Fruit fly (Drosophila melanogaster) whole organism, prepupa: ENCODE measurements around the gene B52.
A peak's percentile ranks its signal among the peaks of the same experiment; 100 is the strongest.

Source experiments
- Blimp-1 ChIP-seq: fragments of 200-800 bp; sonication (Bioruptor generic); optimal IDR thresholded peaks from 3 replicates; lab custom pipeline; 2017; ENCODE audit warnings: missing biosample characterization, missing genetic modification characterization, mild to moderate bottlenecking, moderate library complexity, missing genetic modification reagents
- CG10631 ChIP-seq: fragments of 200-800 bp; sonication (Bioruptor generic); optimal IDR thresholded peaks from 2 replicates; lab custom pipeline; 2016; ENCODE audit warnings: missing biosample characterization, missing genetic modification characterization
- CG11294 ChIP-seq: fragments of 200-800 bp; sonication (Bioruptor generic); IDR thresholded peaks from 2 replicates; pipeline ENCODE4 v1.3.6; 2022; ENCODE audit warnings: missing biosample characterization, missing genetic modification characterization
- CG11762 ChIP-seq: fragments of 200-800 bp; sonication (Bioruptor generic); optimal IDR thresholded peaks from 3 replicates; lab custom pipeline; 2016; ENCODE audit warnings: missing biosample characterization, missing genetic modification characterization; ENCODE audit not compliant: insufficient read depth
- CG11902 ChIP-seq: fragments of 200-800 bp; sonication (Bioruptor generic); optimal IDR thresholded peaks from 3 replicates; lab custom pipeline; 2016; ENCODE audit warnings: missing biosample characterization, missing genetic modification characterization
- CG15336 ChIP-seq: fragments of 200-800 bp; sonication (Bioruptor generic); IDR thresholded peaks from 2 replicates; pipeline ENCODE4 v1.3.6; 2022; ENCODE audit warnings: missing biosample characterization, missing genetic modification characterization
- CG1621 ChIP-seq: fragments of 200-800 bp; sonication (Bioruptor generic); optimal IDR thresholded peaks from 3 replicates; lab custom pipeline; 2018; ENCODE audit warnings: missing biosample characterization, mild to moderate bottlenecking, missing genetic modification characterization
- CG16779 ChIP-seq: fragments of 200-800 bp; sonication (Bioruptor generic); optimal IDR thresholded peaks from 3 replicates; lab custom pipeline; 2017; ENCODE audit warnings: missing biosample characterization, mild to moderate bottlenecking, missing genetic modification characterization
- CG3032 ChIP-seq: fragments of 200-800 bp; optimal IDR thresholded peaks from 2 replicates; lab custom pipeline; 2019; ENCODE audit warnings: missing biosample characterization, mild to moderate bottlenecking, missing genetic modification characterization, moderate library complexity
- CG31627 ChIP-seq: fragments of 200-800 bp; sonication (Bioruptor generic); optimal IDR thresholded peaks from 3 replicates; lab custom pipeline; 2016; ENCODE audit warnings: missing biosample characterization, missing genetic modification characterization
- CG3919 ChIP-seq: fragments of 200-800 bp; sonication (Bioruptor generic); optimal IDR thresholded peaks from 3 replicates; lab custom pipeline; 2016; ENCODE audit warnings: missing biosample characterization, missing genetic modification characterization
- CG4318 ChIP-seq: fragments of 200-800 bp; sonication (Bioruptor generic); optimal IDR thresholded peaks from 3 replicates; lab custom pipeline; 2017; ENCODE audit warnings: missing biosample characterization, mild to moderate bottlenecking, missing genetic modification characterization
- CG6163 ChIP-seq: fragments of 200-800 bp; sonication (Bioruptor generic); IDR thresholded peaks from 3 replicates; pipeline ENCODE4 v1.3.6; 2022; ENCODE audit warnings: missing biosample characterization, missing genetic modification characterization
- CG6276 ChIP-seq: fragments of 200-800 bp; sonication (Bioruptor generic); optimal IDR thresholded peaks from 2 replicates; lab custom pipeline; 2017; ENCODE audit warnings: missing biosample characterization, mild to moderate bottlenecking, missing genetic modification characterization
- CG6792 ChIP-seq: fragments of 200-800 bp; sonication (Bioruptor generic); optimal IDR thresholded peaks from 3 replicates; lab custom pipeline; 2016; ENCODE audit warnings: missing biosample characterization, missing genetic modification characterization
- CG6808 ChIP-seq: fragments of 200-800 bp; sonication (Bioruptor generic); optimal IDR thresholded peaks from 3 replicates; lab custom pipeline; 2017; ENCODE audit warnings: missing biosample characterization, missing genetic modification characterization, mild to moderate bottlenecking, moderate library complexity, missing genetic modification reagents
- CG6854 ChIP-seq: fragments of 200-800 bp; sonication (Bioruptor generic); optimal IDR thresholded peaks from 2 replicates; lab custom pipeline; 2017; ENCODE audit warnings: missing biosample characterization, mild to moderate bottlenecking, missing genetic modification characterization
- CG7368 ChIP-seq: fragments of 200-800 bp; sonication (Bioruptor generic); optimal IDR thresholded peaks from 3 replicates; lab custom pipeline; 2016; ENCODE audit warnings: missing biosample characterization, missing genetic modification characterization
- CG8119 ChIP-seq: fragments of 200-800 bp; sonication (Bioruptor generic); IDR thresholded peaks from 3 replicates; pipeline ENCODE4 v1.3.6; 2022; ENCODE audit warnings: missing biosample characterization, missing genetic modification characterization
- CG8319 ChIP-seq: fragments of 200-800 bp; sonication (Bioruptor generic); optimal IDR thresholded peaks from 3 replicates; lab custom pipeline; 2016; ENCODE audit warnings: missing biosample characterization, missing genetic modification characterization
- CG9139 ChIP-seq: fragments of 200-800 bp; sonication (Bioruptor generic); optimal IDR thresholded peaks from 3 replicates; lab custom pipeline; 2017; ENCODE audit warnings: missing biosample characterization, mild to moderate bottlenecking, missing genetic modification characterization
- Eip75B ChIP-seq: fragments of 200-800 bp; sonication (Bioruptor generic); optimal IDR thresholded peaks from 3 replicates; lab custom pipeline; 2016; ENCODE audit warnings: missing biosample characterization, missing genetic modification characterization
- Eip78C ChIP-seq: fragments of 200-800 bp; sonication (Bioruptor generic); peaks from one replicate; lab custom pipeline; 2016; ENCODE audit warnings: missing biosample characterization, missing genetic modification characterization
- Eip93F ChIP-seq: fragments of 200-800 bp; sonication (Bioruptor generic); optimal IDR thresholded peaks from 2 replicates; lab custom pipeline; 2016; ENCODE audit warnings: missing biosample characterization, mild to moderate bottlenecking, missing genetic modification characterization
- Ets21C ChIP-seq: fragments of 200-800 bp; sonication (Bioruptor generic); optimal IDR thresholded peaks from 3 replicates; lab custom pipeline; 2016; ENCODE audit warnings: missing biosample characterization, missing genetic modification characterization
- Hr38 ChIP-seq: sonication (Bioruptor generic); optimal IDR thresholded peaks from 2 replicates; lab custom pipeline; 2016; ENCODE audit warnings: missing biosample characterization, missing genetic modification characterization
- Lpt ChIP-seq: fragments of 200-800 bp; sonication (Bioruptor generic); optimal IDR thresholded peaks from 3 replicates; lab custom pipeline; 2016; ENCODE audit warnings: missing biosample characterization, missing genetic modification characterization
- Met ChIP-seq: fragments of 200-800 bp; sonication (Bioruptor generic); optimal IDR thresholded peaks from 3 replicates; lab custom pipeline; 2016; ENCODE audit warnings: missing biosample characterization, missing genetic modification characterization
- OdsH ChIP-seq: fragments of 200-800 bp; sonication (Bioruptor generic); optimal IDR thresholded peaks from 3 replicates; lab custom pipeline; 2016; ENCODE audit warnings: missing biosample characterization, missing genetic modification characterization
- Smox ChIP-seq: fragments of 200-800 bp; sonication (Bioruptor generic); optimal IDR thresholded peaks from 3 replicates; lab custom pipeline; 2016; ENCODE audit warnings: missing biosample characterization, missing genetic modification characterization
- Sox102F ChIP-seq: fragments of 200-800 bp; sonication (Bioruptor generic); optimal IDR thresholded peaks from 2 replicates; lab custom pipeline; 2016; ENCODE audit warnings: missing biosample characterization, mild to moderate bottlenecking, missing genetic modification characterization
- Sox15 ChIP-seq: fragments of 200-800 bp; sonication (Bioruptor generic); optimal IDR thresholded peaks from 3 replicates; lab custom pipeline; 2016; ENCODE audit warnings: missing biosample characterization, missing genetic modification characterization
- achi ChIP-seq: fragments of 200-800 bp; sonication (Bioruptor generic); optimal IDR thresholded peaks from 3 replicates; lab custom pipeline; 2016; ENCODE audit warnings: missing biosample characterization, missing genetic modification characterization
- acj6 ChIP-seq: fragments of 200-800 bp; sonication (Bioruptor generic); optimal IDR thresholded peaks from 3 replicates; lab custom pipeline; 2016; ENCODE audit warnings: missing biosample characterization, missing genetic modification characterization
- dac ChIP-seq: fragments of 200-800 bp; sonication (Bioruptor generic); optimal IDR thresholded peaks from 2 replicates; lab custom pipeline; 2017; ENCODE audit warnings: missing biosample characterization, mild to moderate bottlenecking, missing genetic modification characterization
- dsx ChIP-seq: fragments of 200-800 bp; optimal IDR thresholded peaks from 3 replicates; lab custom pipeline; 2019; ENCODE audit warnings: missing biosample characterization, mild to moderate bottlenecking, missing genetic modification characterization, moderate library complexity; ENCODE audit not compliant: poor library complexity, severe bottlenecking
- eg ChIP-seq: fragments of 200-800 bp; sonication (Bioruptor generic); IDR thresholded peaks from 3 replicates; pipeline ENCODE4 v1.3.6; 2022; ENCODE audit warnings: missing biosample characterization, missing genetic modification characterization
- esn ChIP-seq: fragments of 200-800 bp; sonication (Bioruptor generic); optimal IDR thresholded peaks from 2 replicates; lab custom pipeline; 2016; ENCODE audit warnings: missing biosample characterization, mild to moderate bottlenecking, missing genetic modification characterization, moderate library complexity
- fd59A ChIP-seq: fragments of 200-800 bp; sonication (Bioruptor generic); optimal IDR thresholded peaks from 2 replicates; lab custom pipeline; 2017; ENCODE audit warnings: missing biosample characterization, mild to moderate bottlenecking, missing genetic modification characterization, missing genetic modification reagents
- fd85E ChIP-seq: fragments of 200-800 bp; sonication (Bioruptor generic); optimal IDR thresholded peaks from 3 replicates; lab custom pipeline; 2016; ENCODE audit warnings: missing biosample characterization, missing genetic modification characterization
- fkh ChIP-seq: fragments of 200-800 bp; sonication (Bioruptor generic); optimal IDR thresholded peaks from 3 replicates; lab custom pipeline; 2017; ENCODE audit warnings: missing biosample characterization, mild to moderate bottlenecking, missing genetic modification characterization, moderate library complexity
- lz ChIP-seq: fragments of 200-800 bp; sonication (Bioruptor generic); optimal IDR thresholded peaks from 3 replicates; lab custom pipeline; 2016; ENCODE audit warnings: missing biosample characterization, missing genetic modification characterization
- pdm3 ChIP-seq: fragments of 200-800 bp; sonication (Bioruptor generic); optimal IDR thresholded peaks from 3 replicates; lab custom pipeline; 2016; ENCODE audit warnings: missing biosample characterization, missing genetic modification characterization
- salr ChIP-seq, 2 experiments: fragments of 200-800 bp; sonication (Bioruptor generic); optimal IDR thresholded peaks; 3 replicates each; lab custom pipeline; 2016 to 2018; ENCODE audit warnings: missing biosample characterization in 2 of 2, missing genetic modification characterization in 2 of 2, mild to moderate bottlenecking in 1 of 2
- spab ChIP-seq: fragments of 200-800 bp; sonication (Bioruptor generic); optimal IDR thresholded peaks from 2 replicates; lab custom pipeline; 2017; ENCODE audit warnings: missing biosample characterization, mild to moderate bottlenecking, missing genetic modification characterization, missing genetic modification reagents
- svp ChIP-seq: fragments of 200-800 bp; sonication (Bioruptor generic); peaks from one replicate; lab custom pipeline; 2016; ENCODE audit warnings: missing biosample characterization, missing genetic modification characterization
- topi ChIP-seq: fragments of 200-800 bp; sonication (Bioruptor generic); optimal IDR thresholded peaks from 3 replicates; lab custom pipeline; 2016; ENCODE audit warnings: missing biosample characterization, missing genetic modification characterization

B52 gene

dm6 chr3R:13674492-13675033, 13.5 kb downstream of the B52 start, which contains the start of gene Task6:
Gene Task6 (minus strand): TSS chr3R:13674542.
- no peak for TF ChIP-seq CG11902 (GFP tag; lab: Kevin White, UChicago)
- no peak for TF ChIP-seq achi (GFP tag; lab: Kevin White, UChicago)
- no peak for TF ChIP-seq CG8119
- no peak for TF ChIP-seq CG15336 (GFP tag; lab: Robert Waterston, UW)

- TF ChIP-seq fd85E (GFP tag; lab: Kevin White, UChicago) (no peak), Eip78C (GFP tag; lab: Kevin White, UChicago) (peak; percentile 88), eg (GFP tag; lab: Robert Waterston, UW) (peak; percentile 92), CG4318 (GFP tag; lab: Kevin White, UChicago) (no peak), salr (GFP tag; optimal IDR thresholded peaks at IDR 0.05; lab: Kevin White, UChicago) (peak in 1 of 2 experiments; percentile 39), CG8319 (peak; percentile 68), CG6854 (GFP tag; lab: Kevin White, UChicago) (peak; percentile 6), CG6808 (GFP tag; lab: Kevin White, UChicago) (peak; percentile 41), Eip75B (GFP tag; lab: Kevin White, UChicago) (peak; percentile 81), fkh (no peak), CG3032 (tag; lab: Kevin White, UChicago) (peak; percentile 59), CG16779 (tag; lab: Kevin White, UChicago) (no peak), CG11294 (peak; percentile 79), Hr38 (no peak), pdm3 (peak; percentile 79), spab (peak; percentile 60), CG3919 (peak; percentile 82), dsx (GFP tag; lab: Kevin White, UChicago) (no peak), OdsH (GFP tag; lab: Kevin White, UChicago) (no peak), Smox (GFP tag; lab: Kevin White, UChicago) (no peak), CG6276 (peak; percentile 10), Blimp-1 (GFP tag; lab: Kevin White, UChicago) (peak; percentile 13), lz (GFP tag; lab: Kevin White, UChicago) (peak; percentile 79), CG11902 (GFP tag; lab: Kevin White, UChicago) (peak; percentile 62), CG7368 (peak; percentile 76), Sox15 (GFP tag; lab: Kevin White, UChicago) (peak; percentile 62), CG1621 (tag; lab: Kevin White, UChicago) (peak; percentile 85), acj6 (GFP tag; lab: Kevin White, UChicago) (peak; percentile 69), Met (no peak), Eip93F (no peak), CG6163 (peak; percentile 92), Ets21C (GFP tag; lab: Kevin White, UChicago) (peak; percentile 63), CG8119 (peak; percentile 75), Sox102F (GFP tag; lab: Kevin White, UChicago) (peak; percentile 71), CG6792 (GFP tag; lab: Kevin White, UChicago) (peak; percentile 68), CG9139 (no peak), esn (GFP tag; lab: Kevin White, UChicago) (peak; percentile 83), Lpt (GFP tag; lab: Kevin White, UChicago) (peak; percentile 30), dac (peak; percentile 63), CG10631 (GFP tag; lab: Kevin White, UChicago) (no peak), topi (GFP tag; lab: Kevin White, UChicago) (peak; percentile 78), CG31627 (GFP tag; lab: Kevin White, UChicago) (peak; percentile 85), CG11762 (GFP tag; lab: Kevin White, UChicago) (peak; percentile 19), fd59A (peak; percentile 55), svp (GFP tag; lab: Kevin White, UChicago) (peak; percentile 84)
Observed at dm6 chr3R:13676137-13677086, 15.3 kb downstream of the B52 start, which contains the start of the genes Lkb1 and CG9588. Gene Lkb1 (plus strand): TSS chr3R:13676549. Gene CG9588 (minus strand): TSS chr3R:13676681.
